Fruit fly (Drosophila melanogaster): ENCODE results near the gene CG13599.

Gene CG13599

DNA sequence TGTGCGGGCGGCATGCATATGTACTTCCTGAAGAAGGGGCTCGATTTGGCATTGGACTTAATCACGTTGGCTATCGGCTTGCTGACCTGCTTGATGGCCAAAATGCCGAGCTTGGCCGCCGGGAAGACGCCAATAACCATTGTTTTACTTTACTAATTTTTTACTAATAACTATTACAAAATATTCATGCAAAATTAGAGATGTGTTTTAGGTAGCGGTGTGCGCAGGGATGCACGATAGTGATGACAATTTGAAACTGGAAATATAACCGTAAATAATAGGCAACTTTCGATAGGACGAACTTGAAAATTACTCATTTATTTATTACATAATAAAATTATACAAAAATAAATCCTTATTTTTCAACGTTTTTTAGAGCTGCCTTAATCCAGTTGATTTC lies 4.0 kb upstream of the CG13599 start, which contains the start of gene CG13601:
CG13601 (minus strand) TSS at position 206 of the 400 bp plus-strand sequence.
- peak; percentile 29 for TF ChIP-seq mam (GFP tag; optimal IDR thresholded peaks at IDR 0.05)
- peak in 1 of 3 experiments; percentile 6 for TF ChIP-seq lola (GFP tag; optimal IDR thresholded peaks at IDR 0.05)
- TF ChIP-seq gcm (GFP tag; optimal IDR thresholded peaks at IDR 0.05) = peak; percentile 4
- TF ChIP-seq BEAF-32 (GFP tag; optimal IDR thresholded peaks at IDR 0.05) = peak; percentile 82
- TF ChIP-seq cad (GFP tag; optimal IDR thresholded peaks at IDR 0.05) = no peak
- no peak for TF ChIP-seq prd (optimal IDR thresholded peaks at IDR 0.05)
- TF ChIP-seq prd (GFP tag; IDR thresholded peaks at IDR 0.05) = peak; percentile 31; the same call in 1 of the 3 replicates
- TF ChIP-seq CG3847 (GFP tag; IDR thresholded peaks at IDR 0.05) = peak; percentile 23; the same call in 1 of the 2 replicates
- TF ChIP-seq CG4617 (GFP tag; optimal IDR thresholded peaks at IDR 0.05; ENCODE audit: borderline replicate concordance) = peak; percentile 52
- no peak for TF ChIP-seq Fer3 (tag; optimal IDR thresholded peaks at IDR 0.05)
- TF ChIP-seq CG2120 (GFP tag; optimal IDR thresholded peaks at IDR 0.05) = peak; percentile 55
- no peak for TF ChIP-seq CG3065 (GFP tag; optimal IDR thresholded peaks at IDR 0.05)
- peak; percentile 46; the same call in 1 of the 2 replicates for TF ChIP-seq CG42726 (GFP tag; IDR thresholded peaks at IDR 0.05; ENCODE audit: partially characterized antibody)
- TF ChIP-seq dpn (GFP tag; optimal IDR thresholded peaks at IDR 0.05) = peak in 1 of 2 experiments; percentile 35
- no peak for TF ChIP-seq CG10321 (GFP tag; IDR thresholded peaks at IDR 0.05)
- peak; percentile 13 for TF ChIP-seq CG7839 (tag; optimal IDR thresholded peaks at IDR 0.05)
- TF ChIP-seq CG2129 (GFP tag; IDR thresholded peaks at IDR 0.05; ENCODE audit: partially characterized antibody) = peak; percentile 32; the same call in 1 of the 2 replicates
- TF ChIP-seq ttk (GFP tag; IDR thresholded peaks at IDR 0.05) = peak; percentile 38; the same call in 1 of the 2 replicates
- TF ChIP-seq CG13894 (tag; optimal IDR thresholded peaks at IDR 0.05) = peak; percentile 45
- peak; percentile 12 for TF ChIP-seq CG9817 (tag; optimal IDR thresholded peaks at IDR 0.05)
- TF ChIP-seq ewg (GFP tag; optimal IDR thresholded peaks at IDR 0.05) = peak; percentile 39
- TF ChIP-seq MBD-R2 (GFP tag; IDR thresholded peaks at IDR 0.05) = peak; percentile 80
- TF ChIP-seq CG4730 (GFP tag; IDR thresholded peaks at IDR 0.05) = peak; percentile 27; the same call in 1 of the 2 replicates
- no peak for TF ChIP-seq CG8765 (GFP tag; IDR thresholded peaks at IDR 0.05)
- TF ChIP-seq CG17359 (tag; optimal IDR thresholded peaks at IDR 0.05) = peak; percentile 23
- TF ChIP-seq trem (tag; optimal IDR thresholded peaks at IDR 0.05) = peak; percentile 25
- peak; percentile 84; the same call in 2 of the 3 replicates for TF ChIP-seq knrl (GFP tag; IDR thresholded peaks at IDR 0.05; ENCODE audit: partially characterized antibody)
- TF ChIP-seq E2f2 (GFP tag; IDR thresholded peaks at IDR 0.05) = peak; percentile 43
- TF ChIP-seq NfI (GFP tag; optimal IDR thresholded peaks at IDR 0.05) = peak; percentile 36
- TF ChIP-seq CHES-1-like (GFP tag; optimal IDR thresholded peaks at IDR 0.05) = no peak
- peak; percentile 48; the same call in 1 of the 2 replicates for TF ChIP-seq lmd (GFP tag; IDR thresholded peaks at IDR 0.05)
- TF ChIP-seq Dek (tag; optimal IDR thresholded peaks at IDR 0.05) = peak; percentile 18
- TF ChIP-seq CG33557 (GFP tag; optimal IDR thresholded peaks at IDR 0.05) = no peak
- no peak for TF ChIP-seq Drgx (GFP tag; IDR thresholded peaks at IDR 0.05)
- peak; percentile 88 for TF ChIP-seq Dll (GFP tag; IDR thresholded peaks at IDR 0.05; ENCODE audit: partially characterized antibody)
- TF ChIP-seq slbo (GFP tag; IDR thresholded peaks at IDR 0.05) = peak; percentile 77
- TF ChIP-seq Sry-δ (GFP tag; optimal IDR thresholded peaks at IDR 0.05) = peak; percentile 84
- 0 out of 3 replicates have a peak, but pooled peaks have one; percentile 29 for TF ChIP-seq mld (GFP tag; IDR thresholded peaks at IDR 0.05; ENCODE audit: partially characterized antibody)
- TF ChIP-seq ato (GFP tag; IDR thresholded peaks at IDR 0.05; ENCODE audit: partially characterized antibody) = peak; percentile 40; the same call in 1 of the 2 replicates
- peak; percentile 8 for TF ChIP-seq CG9727 (GFP tag; optimal IDR thresholded peaks at IDR 0.05)
- TF ChIP-seq CG7928 (GFP tag; optimal IDR thresholded peaks at IDR 0.05) = peak; percentile 54
- TF ChIP-seq CG9797 (GFP tag; optimal IDR thresholded peaks at IDR 0.05) = no peak
- no peak for TF ChIP-seq CG13123 (GFP tag; optimal IDR thresholded peaks at IDR 0.05)
- peak; percentile 45 for TF ChIP-seq lilli (GFP tag; optimal IDR thresholded peaks at IDR 0.05)
- peak; percentile 59; the same call in 2 of the 3 replicates for TF ChIP-seq HLH4C (GFP tag; IDR thresholded peaks at IDR 0.05; ENCODE audit: partially characterized antibody)
- peak; percentile 72 for TF ChIP-seq Ets65A (GFP tag)
- no peak for TF ChIP-seq Ada2b (GFP tag; IDR thresholded peaks at IDR 0.05)
- TF ChIP-seq corto (GFP tag; optimal IDR thresholded peaks at IDR 0.05) = no peak
- TF ChIP-seq Blimp-1 (GFP tag; optimal IDR thresholded peaks at IDR 0.05) = no peak
